Worm (Caenorhabditis elegans) whole organism, mixed stage, embryonic: ENCODE data around the gene clec-265.

ENCODE experiments used
- blmp-1 ChIP-seq: fragments of 150-350 bp; optimal IDR thresholded peaks from 2 replicates; lab custom pipeline; 2014; ENCODE audit warnings: missing biosample characterization, missing genetic modification characterization
- drap-1 ChIP-seq: fragments of 200-800 bp; sonication (Bioruptor generic); optimal IDR thresholded peaks from 3 replicates; lab custom pipeline; 2018; ENCODE audit warnings: mild to moderate bottlenecking, missing genetic modification characterization, missing compliant biosample characterization
- lsy-2 ChIP-seq: fragments of 150-350 bp; optimal IDR thresholded peaks from 2 replicates; lab custom pipeline; 2014; ENCODE audit warnings: missing biosample characterization, missing genetic modification characterization
- mab-5 ChIP-seq: fragments of 150-350 bp; optimal IDR thresholded peaks from 2 replicates; lab custom pipeline; 2014; ENCODE audit warnings: missing biosample characterization, missing genetic modification characterization
- mls-2 ChIP-seq: sonication (generic microtip); optimal IDR thresholded peaks from 2 replicates; lab custom pipeline; 2016; ENCODE audit warnings: mild to moderate bottlenecking, missing genetic modification characterization, moderate library complexity, missing compliant biosample characterization
- nhr-2 ChIP-seq: fragments of 150-350 bp; optimal IDR thresholded peaks from 2 replicates; lab custom pipeline; 2014; ENCODE audit warnings: missing biosample characterization, missing genetic modification characterization
- nhr-237 ChIP-seq: fragments of 150-350 bp; optimal IDR thresholded peaks from 2 replicates; lab custom pipeline; 2014; ENCODE audit warnings: missing biosample characterization, missing genetic modification characterization
- nhr-28 ChIP-seq: fragments of 150-350 bp; optimal IDR thresholded peaks from 2 replicates; lab custom pipeline; 2014; ENCODE audit warnings: missing biosample characterization, missing genetic modification characterization
- pha-4 ChIP-seq: fragments of 150-350 bp; optimal IDR thresholded peaks from 2 replicates; lab custom pipeline; 2018; ENCODE audit warnings: missing biosample characterization, missing genetic modification reagents, missing genetic modification characterization
- snpc-4 ChIP-seq: fragments of 150-350 bp; optimal IDR thresholded peaks from 2 replicates; lab custom pipeline; 2014; ENCODE audit warnings: missing biosample characterization, missing genetic modification characterization
- unc-39 ChIP-seq: fragments of 150-350 bp; optimal IDR thresholded peaks from 2 replicates; lab custom pipeline; 2014; ENCODE audit warnings: missing biosample characterization, missing genetic modification characterization
- zip-8 ChIP-seq: fragments of 150-350 bp; optimal IDR thresholded peaks from 2 replicates; lab custom pipeline; 2014; ENCODE audit warnings: missing biosample characterization, missing genetic modification characterization
- ztf-11 ChIP-seq: fragments of 150-350 bp; optimal IDR thresholded peaks from 2 replicates; lab custom pipeline; 2014; ENCODE audit warnings: missing biosample characterization, missing genetic modification characterization

- TF ChIP-seq ztf-11 (tag; lab: Kevin White, UChicago) (no peak), blmp-1 (tag; lab: Kevin White, UChicago) (no peak), snpc-4 (tag; lab: Kevin White, UChicago) (no peak), zip-8 (tag; lab: Kevin White, UChicago) (peak; percentile 55), lsy-2 (tag; lab: Kevin White, UChicago) (no peak), mls-2 (no peak), unc-39 (no peak), pha-4 (tag; lab: Kevin White, UChicago) (no peak), nhr-237 (no peak), mab-5 (tag; lab: Kevin White, UChicago) (no peak), drap-1 (GFP tag; lab: Kevin White, UChicago) (no peak), nhr-2 (peak; percentile 75), nhr-28 (tag; lab: Kevin White, UChicago) (no peak)
These were observed 30.1 kb downstream of the clec-265 start for ce11 chrX:3061698-3062097.
